Worm (Caenorhabditis elegans): ENCODE measurements around the gene srw-72.

The srw-72 gene

ce11 chrV:17473699-17474098 lies 6.8 kb downstream of the srw-72 start, which contains the start of gene srh-123:
Gene srh-123 (plus strand): TSS chrV:17473999.
- TF ChIP-seq nhr-77 (tag; optimal IDR thresholded peaks at IDR 0.05): no peak
- TF ChIP-seq elt-3 (tag; optimal IDR thresholded peaks at IDR 0.05): no peak
- no peak for TF ChIP-seq elt-2 (tag; optimal IDR thresholded peaks at IDR 0.05)
- TF ChIP-seq daf-12 (tag; optimal IDR thresholded peaks at IDR 0.05): no peak
- no peak for TF ChIP-seq unc-39 (tag; optimal IDR thresholded peaks at IDR 0.05)
- TF ChIP-seq sea-2 (GFP tag; optimal IDR thresholded peaks at IDR 0.05): no peak
- no peak for TF ChIP-seq tbx-2 (tag; optimal IDR thresholded peaks at IDR 0.05)
- TF ChIP-seq ZK546.5 (tag; optimal IDR thresholded peaks at IDR 0.05): no peak
- TF ChIP-seq zag-1 (tag; optimal IDR thresholded peaks at IDR 0.05): no peak
- TF ChIP-seq pha-4 (tag; optimal IDR thresholded peaks at IDR 0.05): no peak

DNA sequence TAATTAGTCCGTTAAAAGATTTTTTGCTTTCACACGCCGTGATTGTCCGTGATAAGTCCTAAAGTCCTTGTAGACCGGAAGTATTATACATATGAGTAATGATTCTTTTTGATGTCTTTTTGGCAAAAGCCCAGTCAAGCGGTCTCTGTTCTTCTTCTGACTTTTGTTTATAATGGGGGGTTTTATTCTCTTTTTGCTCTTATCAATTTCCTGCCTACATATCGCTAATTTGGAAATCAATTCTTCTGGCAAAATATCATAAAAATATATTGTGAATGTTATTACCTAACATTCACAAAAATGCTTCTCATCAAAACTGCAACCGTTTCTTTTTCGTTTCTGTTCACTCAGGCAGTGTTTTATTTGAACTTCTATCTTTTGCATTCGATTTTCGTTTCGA lies 9.6 kb downstream of the srw-72 start, which contains the start of gene srbc-61:
Gene srbc-61, plus strand, starts transcription at position 301 of the 400 bp plus-strand sequence.
- no peak for TF ChIP-seq egl-5 (tag; optimal IDR thresholded peaks at IDR 0.05)
- TF ChIP-seq nhr-237 (tag; optimal IDR thresholded peaks at IDR 0.05): no peak
- no peak for TF ChIP-seq elt-1 (tag; optimal IDR thresholded peaks at IDR 0.05)
- no peak for TF ChIP-seq ceh-28 (tag; optimal IDR thresholded peaks at IDR 0.05)
- TF ChIP-seq mml-1 (tag; optimal IDR thresholded peaks at IDR 0.05): no peak
- TF ChIP-seq nhr-12 (tag; optimal IDR thresholded peaks at IDR 0.05): no peak
- no peak for TF ChIP-seq nhr-76 (tag; optimal IDR thresholded peaks at IDR 0.05)
- no peak for TF ChIP-seq nhr-67 (tag; optimal IDR thresholded peaks at IDR 0.05)

- TF ChIP-seq nhr-25 (tag; optimal IDR thresholded peaks at IDR 0.05) (no peak), ceh-82 (tag; optimal IDR thresholded peaks at IDR 0.05) (no peak), snpc-4 (tag; optimal IDR thresholded peaks at IDR 0.05) (no peak), tbx-2 (tag; optimal IDR thresholded peaks at IDR 0.05) (no peak), fkh-2 (tag; optimal IDR thresholded peaks at IDR 0.05) (no peak)
Observed at ce11 chrV:17485078-17485477, 18.2 kb downstream of the srw-72 start, which contains the start of gene srh-111. Gene srh-111 (minus strand): TSS chrV:17485178.

ce11 chrV:17486034-17486433 lies 19.2 kb downstream of the srw-72 start, which contains the start of gene scl-24:
Gene scl-24 (plus strand): TSS chrV:17486334.
- TF ChIP-seq aly-2 (tag; optimal IDR thresholded peaks at IDR 0.05): no peak
- TF ChIP-seq nhr-77 (tag; optimal IDR thresholded peaks at IDR 0.05): no peak
- TF ChIP-seq ceh-16 (tag; optimal IDR thresholded peaks at IDR 0.05): no peak
- TF ChIP-seq skn-1 (tag; optimal IDR thresholded peaks at IDR 0.05): no peak
- TF ChIP-seq fkh-10 (GFP tag; optimal IDR thresholded peaks at IDR 0.05): no peak
- no peak for TF ChIP-seq unc-39 (tag; optimal IDR thresholded peaks at IDR 0.05)

DNA sequence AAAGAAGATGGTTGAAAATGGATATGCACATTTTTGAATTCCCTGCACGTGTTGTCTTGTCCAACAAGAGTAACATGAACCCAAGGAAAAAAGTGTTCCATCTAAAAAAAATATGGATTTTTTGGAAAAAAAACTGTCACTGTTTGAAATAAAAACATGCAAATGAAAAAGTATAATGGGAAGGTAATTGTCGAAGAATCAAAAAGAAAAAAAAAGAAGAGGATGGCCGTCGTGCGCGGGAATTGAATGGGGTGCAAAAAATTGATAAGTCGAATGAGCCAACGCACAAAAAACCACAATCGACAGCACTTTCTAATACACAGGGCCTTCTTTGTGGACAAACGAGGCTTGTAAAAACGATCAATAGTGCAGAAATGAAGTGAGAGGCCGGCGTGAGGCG lies 26.9 kb downstream of the srw-72 start, which contains the start of gene fbxa-102:
Gene fbxa-102, minus strand, starts transcription at position 101 of the 400 bp plus-strand sequence.
- TF ChIP-seq sea-2 (GFP tag; optimal IDR thresholded peaks at IDR 0.05): no peak

DNA sequence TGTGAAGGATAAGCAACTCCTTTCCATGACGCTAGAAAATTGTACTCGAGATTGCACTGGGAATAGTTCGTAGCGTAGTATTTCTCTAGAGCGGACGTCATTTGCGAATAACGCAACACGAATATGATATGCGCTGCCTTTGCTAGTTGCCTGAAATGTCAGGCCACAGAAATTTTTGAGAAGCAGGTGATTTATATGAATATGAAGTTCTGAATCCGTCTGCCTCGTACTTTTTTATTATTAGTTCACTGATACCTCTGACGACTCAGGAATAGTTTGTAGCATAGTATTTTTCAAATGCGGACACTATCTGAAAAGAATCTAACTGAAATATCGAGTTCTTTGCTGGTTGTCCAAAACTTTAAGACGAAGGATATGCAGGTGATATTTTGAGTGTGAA lies 29.2 kb downstream of the srw-72 start, which contains the start of gene srh-118:
Gene srh-118, minus strand, starts transcription at position 101 of the 400 bp plus-strand sequence.
- TF ChIP-seq jun-1 (tag; optimal IDR thresholded peaks at IDR 0.05) (no peak), mdl-1 (tag; optimal IDR thresholded peaks at IDR 0.05) (no peak), nhr-12 (tag; optimal IDR thresholded peaks at IDR 0.05) (no peak), nfya-1 (tag; optimal IDR thresholded peaks at IDR 0.05; ENCODE audit: insufficient read depth) (no peak), nhr-25 (tag; optimal IDR thresholded peaks at IDR 0.05) (no peak)

- no peak for TF ChIP-seq zag-1 (tag; optimal IDR thresholded peaks at IDR 0.05)
- no peak for TF ChIP-seq daf-12 (tag; optimal IDR thresholded peaks at IDR 0.05)
- TF ChIP-seq mml-1 (tag; optimal IDR thresholded peaks at IDR 0.05): no peak
- TF ChIP-seq eor-1 (tag; optimal IDR thresholded peaks at IDR 0.05): no peak
- no peak for TF ChIP-seq fkh-10 (GFP tag; optimal IDR thresholded peaks at IDR 0.05)
- TF ChIP-seq lin-15B (tag; optimal IDR thresholded peaks at IDR 0.05): no peak
- TF ChIP-seq ztf-4 (tag; optimal IDR thresholded peaks at IDR 0.05): no peak
- TF ChIP-seq ceh-16 (tag; optimal IDR thresholded peaks at IDR 0.05): no peak
- TF ChIP-seq egl-5 (tag; optimal IDR thresholded peaks at IDR 0.05): no peak
- no peak for TF ChIP-seq snpc-4 (tag; optimal IDR thresholded peaks at IDR 0.05)
- no peak for TF ChIP-seq nfya-1 (tag; optimal IDR thresholded peaks at IDR 0.05; ENCODE audit: insufficient read depth)
- TF ChIP-seq ceh-28 (tag; optimal IDR thresholded peaks at IDR 0.05): no peak
- TF ChIP-seq pha-4 (tag; optimal IDR thresholded peaks at IDR 0.05): no peak
- no peak for TF ChIP-seq nhr-77 (tag; optimal IDR thresholded peaks at IDR 0.05)
- TF ChIP-seq tbx-2 (tag; optimal IDR thresholded peaks at IDR 0.05): no peak
- TF ChIP-seq elt-1 (tag; optimal IDR thresholded peaks at IDR 0.05): no peak
Observed at ce11 chrV:17500055-17500454, 33.2 kb downstream of the srw-72 start.
